Fruit fly (Drosophila melanogaster) whole organism: ENCODE measurements around the gene LManV.
A peak's percentile ranks its signal among the peaks of the same experiment; 100 is the strongest.

Experiments
- CG8478 ChIP-seq: fragments of >200 bp; optimal IDR thresholded peaks from 2 replicates; lab custom pipeline; 2018; ENCODE audit warnings: inconsistent platforms
- Dll ChIP-seq: fragments of >200 bp; optimal IDR thresholded peaks from 2 replicates; lab custom pipeline; 2017
- EcR ChIP-seq, 2 experiments: fragments of >200 bp; optimal IDR thresholded peaks; 2 replicates each; lab custom pipeline; 2017; ENCODE audit warnings: missing biosample characterization in 2 of 2, missing genetic modification characterization in 2 of 2, missing genetic modification reagents in 2 of 2
- pan ChIP-seq: fragments of >200 bp; optimal IDR thresholded peaks from 2 replicates; lab custom pipeline; 2017
- psq ChIP-seq: fragments of >200 bp; optimal IDR thresholded peaks from 2 replicates; lab custom pipeline; 2017
- usp ChIP-seq: fragments of >200 bp; optimal IDR thresholded peaks from 2 replicates; lab custom pipeline; 2017; ENCODE audit warnings: missing biosample characterization, missing genetic modification characterization, mixed read lengths

LManV gene

DNA sequence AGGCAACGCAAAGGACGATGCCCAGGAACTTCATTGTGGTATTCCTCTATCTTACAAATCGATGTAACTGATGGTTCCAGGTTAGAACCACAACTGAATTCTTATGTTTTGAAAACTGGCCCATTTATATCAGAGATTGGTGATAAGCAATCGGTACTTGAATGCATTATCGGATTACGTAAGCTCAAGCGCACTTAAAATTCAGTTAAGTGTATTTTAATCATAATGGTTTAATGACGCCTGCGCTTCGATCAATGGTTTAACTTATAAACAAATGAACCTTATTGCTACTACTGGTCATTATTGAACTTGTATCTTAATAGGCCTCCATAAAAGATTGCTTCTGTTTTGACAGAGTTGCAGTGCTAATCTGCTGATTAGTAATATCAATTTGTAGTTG is at the start of gene LManV:
LManV (minus strand) TSS at position 101 of the 400 bp plus-strand sequence.
- no peak for TF ChIP-seq usp

DNA sequence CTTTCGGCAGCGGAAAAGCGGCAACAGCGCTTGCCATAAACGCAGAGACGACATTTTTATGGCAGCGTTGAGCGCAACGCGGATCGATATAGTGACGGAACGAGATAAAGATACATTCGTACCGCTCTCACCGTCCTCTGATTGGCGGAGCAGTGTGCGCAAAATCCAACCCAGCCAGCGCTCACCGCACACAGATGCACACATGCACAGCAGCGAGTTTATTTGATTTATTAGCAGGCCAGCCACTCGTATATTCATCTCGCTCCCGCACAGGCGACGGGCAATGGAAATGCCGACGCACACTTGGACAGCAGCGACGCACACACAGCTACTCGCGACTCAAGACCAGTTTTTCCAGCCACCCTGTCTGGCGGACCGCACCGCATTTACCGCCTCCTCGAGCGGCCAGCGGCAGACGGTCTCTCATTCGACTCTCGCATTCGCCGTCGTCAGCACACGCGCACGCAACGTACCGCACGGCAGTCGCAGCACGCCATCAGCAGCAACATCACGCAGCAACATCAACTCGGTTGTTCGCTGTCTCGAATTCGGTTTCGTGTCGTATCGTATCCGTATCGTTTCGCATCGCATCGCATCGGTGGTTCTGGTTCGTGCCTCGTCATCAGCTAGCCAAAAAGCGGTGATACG is 49.3 kb upstream of the LManV start, which contains the start of gene SoxN:
SoxN (plus strand) TSS at position 424 of the 648 bp plus-strand sequence.
- TF ChIP-seq pan (lab: Kevin White, UChicago) (no peak), CG8478 (lab: Kevin White, UChicago) (peak; percentile 71), Dll (lab: Kevin White, UChicago) (peak; percentile 79)

DNA sequence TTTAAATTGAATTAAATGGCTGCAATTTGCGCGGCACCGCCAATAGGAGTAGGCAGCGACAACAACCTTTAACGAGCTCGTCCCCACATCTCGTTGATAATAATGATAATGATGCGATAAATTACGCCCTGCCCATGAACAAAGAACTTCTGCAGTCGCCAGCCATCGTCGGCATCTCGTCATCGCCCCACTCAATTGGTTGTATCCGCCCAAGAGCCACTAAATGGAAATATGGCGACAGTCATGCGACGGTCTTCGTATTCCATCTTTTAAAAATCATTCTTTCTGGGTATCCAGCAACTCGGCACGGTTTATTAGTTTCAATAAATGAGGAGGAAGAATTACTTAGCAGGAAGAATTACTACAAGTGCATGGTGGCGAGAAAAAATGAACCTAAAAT is 44.5 kb upstream of the LManV start:
- no peak for TF ChIP-seq usp
- TF ChIP-seq Dll (lab: Kevin White, UChicago): no peak
- no peak for TF ChIP-seq psq (lab: Kevin White, UChicago)
- no peak for TF ChIP-seq CG8478 (lab: Kevin White, UChicago)
- no peak for TF ChIP-seq pan (lab: Kevin White, UChicago)
- TF ChIP-seq EcR (GFP tag; optimal IDR thresholded peaks at IDR 0.05; lab: Kevin White, UChicago): no peak

DNA sequence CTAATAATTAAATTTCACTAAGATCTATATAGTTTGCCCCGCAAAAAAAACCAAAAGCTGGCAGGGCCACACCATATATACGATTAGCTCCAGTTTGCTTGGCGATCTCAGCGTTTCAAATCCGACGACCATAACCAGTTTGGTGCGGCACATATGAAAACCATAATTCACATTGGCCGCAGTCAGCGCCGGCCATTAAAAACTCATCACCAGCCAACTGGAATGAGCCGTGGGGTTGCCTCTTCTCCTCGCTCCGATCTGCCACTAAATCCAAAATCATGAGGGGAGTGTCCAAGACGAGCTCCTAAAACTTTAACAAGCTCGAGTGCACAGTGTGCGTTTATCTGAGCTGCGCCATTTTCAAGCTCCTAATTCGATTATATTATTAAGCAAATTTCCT is 41.3 kb upstream of the LManV start:
- TF ChIP-seq usp: no peak
- TF ChIP-seq pan (lab: Kevin White, UChicago): no peak
- no peak for TF ChIP-seq CG8478 (lab: Kevin White, UChicago)
- no peak for TF ChIP-seq Dll (lab: Kevin White, UChicago)
- TF ChIP-seq EcR (GFP tag; optimal IDR thresholded peaks at IDR 0.05; lab: Kevin White, UChicago): no peak
- no peak for TF ChIP-seq psq (lab: Kevin White, UChicago)

DNA sequence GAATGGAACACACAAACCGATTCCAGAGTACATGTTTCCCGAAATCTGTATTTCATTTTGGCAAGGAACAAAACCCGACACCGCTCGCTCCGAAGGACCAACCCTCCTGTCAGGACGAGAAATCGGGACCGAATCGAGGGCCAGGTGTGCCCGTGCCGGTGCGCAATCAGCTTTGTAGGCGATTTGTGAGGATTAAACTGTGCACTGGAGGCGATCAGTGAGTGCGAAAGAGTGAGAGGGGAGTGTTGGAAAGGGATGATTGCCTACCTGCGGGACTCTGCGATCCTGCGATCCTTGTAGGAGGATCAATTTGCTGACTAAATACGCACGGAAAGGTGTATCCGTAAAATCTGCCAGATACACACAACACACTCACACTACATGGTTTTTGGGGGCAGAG is 33.7 kb upstream of the LManV start:
- TF ChIP-seq pan (lab: Kevin White, UChicago): no peak
- no peak for TF ChIP-seq psq (lab: Kevin White, UChicago)
- TF ChIP-seq EcR (GFP tag; optimal IDR thresholded peaks at IDR 0.05; lab: Kevin White, UChicago): no peak
- TF ChIP-seq CG8478 (lab: Kevin White, UChicago): no peak
- no peak for TF ChIP-seq Dll (lab: Kevin White, UChicago)
- no peak for TF ChIP-seq usp

DNA sequence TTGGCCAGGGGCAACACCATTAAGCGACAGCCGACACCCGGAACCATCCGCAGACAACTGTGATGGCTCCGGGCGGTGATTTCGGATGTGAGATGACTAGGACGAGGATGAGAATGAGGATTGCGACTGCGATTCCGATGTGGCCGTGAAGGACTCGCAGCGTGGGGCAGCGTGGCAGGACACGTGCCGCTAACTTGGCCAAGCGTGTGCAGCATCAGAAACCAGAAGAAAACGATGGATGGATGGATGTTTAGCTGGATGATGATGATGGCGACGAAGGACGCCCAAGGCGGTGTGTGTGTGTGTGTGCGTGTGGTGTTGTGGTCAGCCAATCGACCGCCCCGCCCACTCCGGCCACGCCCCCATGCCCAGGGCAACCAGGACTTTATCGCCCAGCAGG is 28.1 kb upstream of the LManV start:
- TF ChIP-seq Dll (lab: Kevin White, UChicago) (no peak), EcR (GFP tag; optimal IDR thresholded peaks at IDR 0.05; lab: Kevin White, UChicago) (no peak)

DNA sequence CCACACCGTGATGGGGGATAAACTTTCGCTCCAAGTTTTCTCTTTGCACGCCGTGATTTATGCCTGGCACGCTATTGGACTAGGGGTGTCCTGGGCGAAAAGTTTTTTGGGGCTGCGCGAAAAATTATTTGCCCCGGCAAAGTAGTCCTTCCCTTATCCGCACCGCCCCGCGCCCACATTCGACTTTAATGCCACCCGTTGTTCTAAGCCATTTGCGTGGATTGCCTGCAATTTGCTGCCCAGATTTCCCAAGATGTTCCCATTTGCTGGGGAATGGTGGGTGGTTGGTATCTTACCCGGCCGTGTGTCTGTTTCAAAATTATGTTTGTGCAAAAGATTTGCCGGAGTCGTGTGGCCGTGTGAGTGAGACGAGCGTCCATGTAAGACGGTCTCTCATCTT is 22.9 kb upstream of the LManV start:
- TF ChIP-seq EcR (GFP tag; optimal IDR thresholded peaks at IDR 0.05; lab: Kevin White, UChicago) (no peak), pan (lab: Kevin White, UChicago) (no peak), Dll (lab: Kevin White, UChicago) (no peak), CG8478 (lab: Kevin White, UChicago) (no peak), psq (lab: Kevin White, UChicago) (no peak), usp (no peak)

DNA sequence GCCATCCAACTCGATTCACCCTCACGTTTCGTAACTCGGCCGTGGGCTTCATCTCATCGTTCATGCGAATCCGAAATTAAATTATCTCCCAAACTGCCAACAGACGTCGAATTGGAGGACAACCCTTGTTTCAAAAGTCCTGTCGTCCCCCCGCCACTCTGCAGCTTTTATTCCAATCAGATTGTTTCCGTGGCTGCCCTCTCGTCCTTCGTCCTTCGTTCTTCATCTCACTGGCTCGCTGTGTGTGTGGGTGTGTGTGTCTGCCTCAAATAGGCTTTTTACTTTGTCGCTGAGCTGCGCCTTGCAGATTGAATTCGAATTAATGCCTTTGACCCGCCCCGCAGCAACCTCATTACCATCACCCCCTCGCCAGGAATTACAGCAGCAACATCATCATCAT is 18.1 kb upstream of the LManV start:
- TF ChIP-seq psq (lab: Kevin White, UChicago): no peak
- TF ChIP-seq usp: no peak
- no peak for TF ChIP-seq CG8478 (lab: Kevin White, UChicago)
- no peak for TF ChIP-seq pan (lab: Kevin White, UChicago)
- no peak for TF ChIP-seq Dll (lab: Kevin White, UChicago)
- no peak for TF ChIP-seq EcR (GFP tag; optimal IDR thresholded peaks at IDR 0.05; lab: Kevin White, UChicago)

DNA sequence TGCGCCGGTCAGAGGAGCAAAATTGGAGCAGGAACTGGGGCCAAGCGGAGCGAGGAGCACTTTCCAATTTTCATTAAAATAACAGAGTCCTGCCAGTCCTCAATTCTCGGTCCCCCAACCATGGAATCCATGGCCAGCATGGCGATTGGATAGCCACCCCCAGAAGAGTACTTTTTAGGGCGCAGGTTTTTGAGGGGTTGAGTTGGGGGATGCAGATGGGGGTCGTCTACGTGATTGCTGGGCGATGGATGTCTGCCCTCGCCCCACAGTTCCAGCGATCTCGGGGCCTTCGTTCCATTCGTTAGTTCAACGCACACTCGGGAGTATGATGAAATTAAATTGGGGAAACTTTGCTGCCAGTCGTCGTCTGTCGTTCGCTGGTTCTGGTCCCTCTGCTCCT is 15.6 kb upstream of the LManV start:
- TF ChIP-seq EcR (GFP tag; optimal IDR thresholded peaks at IDR 0.05; lab: Kevin White, UChicago) (no peak), CG8478 (lab: Kevin White, UChicago) (no peak), psq (lab: Kevin White, UChicago) (no peak), Dll (lab: Kevin White, UChicago) (no peak), usp (no peak), pan (lab: Kevin White, UChicago) (no peak)

DNA sequence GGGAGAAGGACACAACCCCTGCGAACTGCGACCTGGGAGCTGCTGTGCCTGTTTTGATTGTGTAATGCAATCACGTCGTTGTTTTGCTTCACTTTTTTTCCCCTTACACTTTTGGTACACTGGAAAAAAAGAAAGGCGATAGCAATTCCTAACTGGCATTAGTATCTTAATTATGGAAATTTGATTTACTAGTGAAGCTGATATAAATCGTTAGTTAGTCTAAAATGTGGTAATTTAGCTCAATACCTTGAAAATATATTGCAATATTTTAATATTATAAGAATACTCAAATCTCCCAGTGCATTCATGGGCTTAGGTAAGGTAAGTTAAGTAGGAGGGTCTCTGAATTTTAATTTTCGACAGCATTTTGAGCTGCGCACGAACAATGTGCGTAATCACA is 11.5 kb upstream of the LManV start:
- TF ChIP-seq Dll (lab: Kevin White, UChicago) (no peak), usp (no peak), psq (lab: Kevin White, UChicago) (no peak), EcR (GFP tag; optimal IDR thresholded peaks at IDR 0.05; lab: Kevin White, UChicago) (no peak), pan (lab: Kevin White, UChicago) (no peak), CG8478 (lab: Kevin White, UChicago) (no peak)

DNA sequence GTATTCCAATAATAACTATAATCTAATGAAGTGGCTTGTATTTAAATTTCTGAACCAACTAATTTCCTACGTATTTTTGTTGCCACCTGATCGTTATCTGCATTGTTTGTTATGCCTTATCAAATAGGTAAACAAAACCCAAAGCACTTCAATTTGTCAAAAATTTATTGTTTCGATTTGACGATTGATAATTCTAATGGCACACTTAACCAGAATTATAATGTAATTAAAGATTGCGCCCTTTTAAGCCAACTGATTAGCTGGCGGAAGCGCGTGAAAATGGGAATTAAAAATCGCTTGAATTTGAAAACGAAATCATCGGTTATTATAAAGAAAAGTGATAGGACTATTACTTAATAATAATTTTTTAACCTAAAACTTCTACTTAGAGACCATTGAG is 8.7 kb upstream of the LManV start:
- TF ChIP-seq Dll (lab: Kevin White, UChicago): no peak
- no peak for TF ChIP-seq EcR (GFP tag; optimal IDR thresholded peaks at IDR 0.05; lab: Kevin White, UChicago)
- TF ChIP-seq CG8478 (lab: Kevin White, UChicago): no peak
- TF ChIP-seq pan (lab: Kevin White, UChicago): no peak
- no peak for TF ChIP-seq usp
- no peak for TF ChIP-seq psq (lab: Kevin White, UChicago)

DNA sequence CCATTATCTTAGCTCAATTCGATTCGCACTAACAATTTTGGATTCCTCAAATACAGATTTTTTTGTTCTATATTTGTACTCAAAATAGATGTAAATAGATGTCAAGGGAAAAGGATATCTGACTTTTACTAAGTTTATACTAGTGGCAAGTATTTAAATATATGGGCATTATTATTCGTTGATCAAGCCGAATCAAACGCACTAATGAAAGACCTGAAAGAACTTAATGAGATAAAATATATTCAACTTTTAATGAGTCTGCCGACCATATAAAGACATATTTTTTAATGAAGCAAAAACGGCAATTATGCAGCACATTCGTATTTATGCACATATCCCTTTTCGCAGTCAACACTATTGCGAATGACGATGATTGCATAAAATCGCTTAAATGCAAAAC is 6.3 kb upstream of the LManV start, which contains the start of gene CG42710:
CG42710 (minus strand) TSS at position 101 of the 400 bp plus-strand sequence.
- TF ChIP-seq pan (lab: Kevin White, UChicago) (no peak), usp (no peak), Dll (lab: Kevin White, UChicago) (no peak), CG8478 (lab: Kevin White, UChicago) (no peak)

DNA sequence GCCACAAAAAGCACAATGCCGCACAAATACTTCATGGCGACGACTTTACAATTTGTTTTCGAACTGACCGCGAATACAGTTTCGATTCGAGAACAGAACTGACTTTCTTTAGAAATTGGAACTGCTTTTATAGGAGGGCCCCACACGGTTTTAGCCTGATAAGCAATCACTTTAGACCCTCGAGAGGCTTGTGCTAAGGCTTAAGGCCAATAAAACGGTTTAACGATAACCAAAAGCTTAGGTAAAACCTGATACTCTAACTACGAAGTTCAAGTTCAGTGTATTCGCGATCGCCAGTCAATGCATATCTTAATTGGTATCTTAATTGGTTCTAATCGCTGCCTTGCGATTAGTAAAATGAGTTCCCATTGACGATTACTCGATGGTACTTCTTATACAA is 5.1 kb upstream of the LManV start, which contains the start of gene LManVI:
LManVI (minus strand) TSS at position 101 of the 400 bp plus-strand sequence.
- TF ChIP-seq psq (lab: Kevin White, UChicago) (no peak), usp (no peak)
